Worm (Caenorhabditis elegans): ENCODE data around the gene hse-5.

hse-5 gene

DNA sequence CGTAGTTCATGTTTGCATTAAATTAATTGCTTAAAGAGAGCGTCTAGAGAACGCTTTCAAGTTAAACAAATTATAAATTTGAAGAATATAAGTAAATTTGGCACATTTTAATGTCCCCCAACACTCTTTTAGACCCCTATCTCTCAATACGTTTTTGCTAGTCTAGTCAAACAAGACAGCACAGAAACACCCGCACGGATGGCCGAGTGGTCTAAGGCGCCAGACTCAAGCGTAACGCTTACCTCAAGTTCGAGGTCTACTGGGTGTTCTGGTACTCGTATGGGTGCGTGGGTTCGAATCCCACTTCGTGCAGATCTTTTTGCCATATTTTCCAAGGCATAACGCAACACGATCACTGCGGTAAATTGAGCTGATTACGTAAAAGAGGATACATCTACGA, 17.2 kb downstream of the hse-5 start (continued):
- TF ChIP-seq R02D3.7 (tag; optimal IDR thresholded peaks at IDR 0.05) (no peak), mdt-29 (GFP tag; IDR thresholded peaks at IDR 0.05) (no peak), nhr-6 (tag; optimal IDR thresholded peaks at IDR 0.05) (no peak), dmd-6 (GFP tag; IDR thresholded peaks at IDR 0.05) (peak; percentile 43; the same call in 1 of the 2 replicates), set-16 (GFP tag; IDR thresholded peaks at IDR 0.05) (no peak), zfp-2 (tag; optimal IDR thresholded peaks at IDR 0.05) (no peak), hlh-30 (tag; optimal IDR thresholded peaks at IDR 0.05; ENCODE audit: insufficient read depth) (peak; percentile 19), daf-16 (GFP tag; optimal IDR thresholded peaks at IDR 0.05) (no peak), daf-16 (tag; optimal IDR thresholded peaks at IDR 0.05) (no peak), Y105C5A.15 (GFP tag; IDR thresholded peaks at IDR 0.05) (no peak), snpc-4 (tag; optimal IDR thresholded peaks at IDR 0.05) (no peak), madf-5 (GFP tag; IDR thresholded peaks at IDR 0.05) (0 out of 4 replicates have a peak, but pooled peaks of 1 of the 2 experiments have one; percentile 18), D1046.2 (GFP tag; IDR thresholded peaks at IDR 0.05) (no peak), T26A8.4 (GFP tag; IDR thresholded peaks at IDR 0.05) (no peak), lin-1 (GFP tag; IDR thresholded peaks at IDR 0.05) (0 out of 2 replicates have a peak, but pooled peaks have one; percentile 20), lim-7 (GFP tag; IDR thresholded peaks at IDR 0.05) (peak; percentile 73; the same call in 1 of the 2 replicates), nhr-102 (tag; optimal IDR thresholded peaks at IDR 0.05) (no peak), Y48G9A.11 (GFP tag; IDR thresholded peaks at IDR 0.05) (peak; percentile 63; the same call in 1 of the 2 replicates), hlh-11 (tag; optimal IDR thresholded peaks at IDR 0.05) (peak; percentile 21), ceh-20 (GFP tag; IDR thresholded peaks at IDR 0.05) (no peak), gei-8 (GFP tag; optimal IDR thresholded peaks at IDR 0.05) (no peak), jun-1 (tag; optimal IDR thresholded peaks at IDR 0.05) (no peak), hif-1 (tag; optimal IDR thresholded peaks at IDR 0.05) (peak in 1 of 2 experiments; percentile 1), lin-15B (tag; optimal IDR thresholded peaks at IDR 0.05) (no peak), ceh-82 (tag; optimal IDR thresholded peaks at IDR 0.05) (no peak), egl-27 (tag; optimal IDR thresholded peaks at IDR 0.05) (no peak), nhr-11 (tag; optimal IDR thresholded peaks at IDR 0.05) (no peak), Y5F2A.4 (GFP tag; optimal IDR thresholded peaks at IDR 0.05) (no peak), pha-4 (GFP tag; IDR thresholded peaks at IDR 0.05) (peak; percentile 46; the same call in 1 of the 2 replicates), pha-4 (tag; optimal IDR thresholded peaks at IDR 0.05) (no peak), F10B5.3 (tag; optimal IDR thresholded peaks at IDR 0.05) (no peak), nhr-42 (GFP tag; IDR thresholded peaks at IDR 0.05) (no peak), nhr-77 (tag; optimal IDR thresholded peaks at IDR 0.05) (no peak), spr-3 (GFP tag; optimal IDR thresholded peaks at IDR 0.05) (no peak), zag-1 (tag; optimal IDR thresholded peaks at IDR 0.05) (no peak), mes-2 (tag; optimal IDR thresholded peaks at IDR 0.05; ENCODE audit: poor library complexity, severe bottlenecking) (peak; percentile 63), ZK337.2 (GFP tag; IDR thresholded peaks at IDR 0.05) (no peak), egl-43 (GFP tag; IDR thresholded peaks at IDR 0.05) (peak; percentile 69), lin-29 (GFP tag; IDR thresholded peaks at IDR 0.05) (0 out of 2 replicates have a peak, but pooled peaks have one; percentile 16), lir-3 (tag; optimal IDR thresholded peaks at IDR 0.05) (peak; percentile 22), ztf-11 (tag; optimal IDR thresholded peaks at IDR 0.05) (no peak), daf-12 (tag; optimal IDR thresholded peaks at IDR 0.05) (no peak), fkh-10 (GFP tag; optimal IDR thresholded peaks at IDR 0.05) (no peak), nhr-48 (tag; optimal IDR thresholded peaks at IDR 0.05) (no peak), duxl-1 (tag; optimal IDR thresholded peaks at IDR 0.05; ENCODE audit: poor library complexity) (peak; percentile 35), nhr-76 (tag; optimal IDR thresholded peaks at IDR 0.05) (no peak), aha-1 (tag) (no peak), arid-1 (GFP tag; conservative IDR thresholded peaks at IDR 0.05) (peak; percentile 63; the same call in 1 of the 2 replicates), cey-2 (tag; optimal IDR thresholded peaks at IDR 0.05; ENCODE audit: borderline replicate concordance, insufficient read depth) (no peak), php-3 (GFP tag; IDR thresholded peaks at IDR 0.05) (no peak), ceh-62 (tag; optimal IDR thresholded peaks at IDR 0.05) (no peak), dve-1 (tag; optimal IDR thresholded peaks at IDR 0.05; ENCODE audit: insufficient read depth) (peak; percentile 41)
